Fruit fly (Drosophila melanogaster) S2 (cell line): ENCODE results near the gene Claspin.

Source experiments
- CG8478 ChIP-seq: fragments of >200 bp; optimal IDR thresholded peaks from 2 replicates; lab custom pipeline; 2018
- CTCF ChIP-seq, 2 experiments: fragments of >200 bp; optimal IDR thresholded peaks; 2 replicates each; lab custom pipeline; 2018

DNA sequence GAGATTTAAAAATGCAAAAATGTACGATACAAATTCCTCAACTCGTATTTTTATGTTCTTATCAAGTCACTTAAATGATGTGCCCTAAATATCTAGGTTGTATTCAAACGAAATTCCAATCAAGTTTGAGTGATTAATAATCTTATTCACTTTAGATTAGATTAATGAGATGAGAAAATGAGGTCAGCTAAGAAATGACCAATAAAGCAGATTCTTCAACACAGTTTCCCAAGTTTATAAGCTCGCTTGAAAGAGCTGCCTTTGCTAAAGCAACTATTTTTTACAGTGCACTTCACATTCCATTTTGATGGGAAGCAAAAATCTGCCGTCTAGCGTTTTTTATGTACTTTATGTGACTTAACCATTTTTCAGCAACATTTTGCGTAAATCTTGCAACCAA, 33.1 kb downstream of the Claspin start:
- TF ChIP-seq CG8478 (lab: Kevin White, UChicago) (no peak), CTCF (optimal IDR thresholded peaks at IDR 0.05; lab: Kevin White, UChicago) (no peak)
